Fruit fly (Drosophila melanogaster): ENCODE results near the gene beta-Man.

beta-Man gene

dm6 chr3R:4214038-4214437 is 17.0 kb downstream of the beta-Man start (continued):
- no peak for TF ChIP-seq CG10431 (GFP tag; optimal IDR thresholded peaks at IDR 0.05)
- TF ChIP-seq ATbp (GFP tag; optimal IDR thresholded peaks at IDR 0.05): peak; percentile 87
- TF ChIP-seq gcm (GFP tag; optimal IDR thresholded peaks at IDR 0.05): peak; percentile 37
- no peak for TF ChIP-seq Usf (GFP tag; optimal IDR thresholded peaks at IDR 0.05)
- peak; percentile 50 for TF ChIP-seq run (tag; optimal IDR thresholded peaks at IDR 0.05)
- peak; percentile 75; the same call in 1 of the 2 replicates for TF ChIP-seq gt (GFP tag; IDR thresholded peaks at IDR 0.05)
- TF ChIP-seq vfl (GFP tag; optimal IDR thresholded peaks at IDR 0.05): no peak
- no peak for TF ChIP-seq CG7963 (GFP tag; IDR thresholded peaks at IDR 0.05; ENCODE audit: partially characterized antibody)
- peak; percentile 68 for TF ChIP-seq HLH54F (GFP tag; optimal IDR thresholded peaks at IDR 0.05)
- peak; percentile 80; the same call in 2 of the 3 replicates for TF ChIP-seq CG3726 (GFP tag; IDR thresholded peaks at IDR 0.05)
- peak; percentile 84 for TF ChIP-seq onecut (GFP tag; IDR thresholded peaks at IDR 0.05)
- peak; percentile 79 for TF ChIP-seq nom (GFP tag; optimal IDR thresholded peaks at IDR 0.05)
- peak; percentile 29 for TF ChIP-seq CG15601 (tag; optimal IDR thresholded peaks at IDR 0.05)
- no peak for TF ChIP-seq HLH4C (GFP tag; IDR thresholded peaks at IDR 0.05; ENCODE audit: partially characterized antibody)
- peak; percentile 66 for TF ChIP-seq ewg (GFP tag; optimal IDR thresholded peaks at IDR 0.05)
- peak; percentile 87 for TF ChIP-seq Nf-YA (GFP tag; IDR thresholded peaks at IDR 0.05)
- peak; percentile 80 for TF ChIP-seq CG3847 (GFP tag; IDR thresholded peaks at IDR 0.05)
- TF ChIP-seq CG2202 (tag; optimal IDR thresholded peaks at IDR 0.05): no peak
- TF ChIP-seq Hr39 (optimal IDR thresholded peaks at IDR 0.05): no peak
- peak; percentile 73; the same call in 2 of the 3 replicates for TF ChIP-seq CG7357 (GFP tag; IDR thresholded peaks at IDR 0.05)
- TF ChIP-seq oc (tag; optimal IDR thresholded peaks at IDR 0.05): peak; percentile 79
- peak; percentile 64; the same call in 1 of the 2 replicates for TF ChIP-seq bowl (GFP tag; IDR thresholded peaks at IDR 0.05)
- TF ChIP-seq zfh2 (GFP tag; optimal IDR thresholded peaks at IDR 0.05): peak; percentile 12
- TF ChIP-seq D19B (GFP tag; optimal IDR thresholded peaks at IDR 0.05): no peak
- TF ChIP-seq CG10147 (GFP tag; optimal IDR thresholded peaks at IDR 0.05): no peak
- TF ChIP-seq CG3065 (GFP tag; optimal IDR thresholded peaks at IDR 0.05): no peak
- TF ChIP-seq CG1792 (GFP tag; optimal IDR thresholded peaks at IDR 0.05): peak; percentile 46
- TF ChIP-seq CG8765 (GFP tag; IDR thresholded peaks at IDR 0.05): peak; percentile 16; the same call in 1 of the 2 replicates
- TF ChIP-seq CG13123 (GFP tag; optimal IDR thresholded peaks at IDR 0.05): peak; percentile 26
- peak; percentile 79 for TF ChIP-seq CG2712 (tag; optimal IDR thresholded peaks at IDR 0.05)
- TF ChIP-seq slou (GFP tag; optimal IDR thresholded peaks at IDR 0.05): peak; percentile 35
- TF ChIP-seq CG14667 (GFP tag; IDR thresholded peaks at IDR 0.05): peak; percentile 89
- TF ChIP-seq gro (GFP tag; optimal IDR thresholded peaks at IDR 0.05): no peak
- peak; percentile 29 for TF ChIP-seq mirr (GFP tag; optimal IDR thresholded peaks at IDR 0.05)
- no peak for TF ChIP-seq Neu2 (GFP tag; optimal IDR thresholded peaks at IDR 0.05; ENCODE audit: borderline replicate concordance)
- TF ChIP-seq Ets65A (GFP tag): peak; percentile 98
- TF ChIP-seq CG3838 (GFP tag; optimal IDR thresholded peaks at IDR 0.05): no peak
- peak; percentile 40 for TF ChIP-seq CG31388 (GFP tag; optimal IDR thresholded peaks at IDR 0.05)
- TF ChIP-seq ems (GFP tag; optimal IDR thresholded peaks at IDR 0.05): peak; percentile 73
- TF ChIP-seq CG13424 (tag; optimal IDR thresholded peaks at IDR 0.05): peak; percentile 80
- peak; percentile 54; the same call in 1 of the 2 replicates for TF ChIP-seq CkIIα-i1 (GFP tag; IDR thresholded peaks at IDR 0.05)
- peak; percentile 46 for TF ChIP-seq CG7987 (GFP tag; optimal IDR thresholded peaks at IDR 0.05)
- TF ChIP-seq Rx (GFP tag; IDR thresholded peaks at IDR 0.05): peak; percentile 90
- TF ChIP-seq CG11247 (GFP tag; IDR thresholded peaks at IDR 0.05): peak; percentile 83
- TF ChIP-seq ham (GFP tag; IDR thresholded peaks at IDR 0.05): peak; percentile 50; the same call in 1 of the 2 replicates
- TF ChIP-seq Sry-δ (GFP tag; optimal IDR thresholded peaks at IDR 0.05): peak; percentile 40
- peak; percentile 90 for TF ChIP-seq tgo (GFP tag; IDR thresholded peaks at IDR 0.05)
- peak; percentile 53; the same call in 1 of the 2 replicates for TF ChIP-seq Lim3 (GFP tag; IDR thresholded peaks at IDR 0.05)
- peak; percentile 79 for TF ChIP-seq ro (GFP tag; IDR thresholded peaks at IDR 0.05)
- TF ChIP-seq CG8359 (GFP tag; optimal IDR thresholded peaks at IDR 0.05; ENCODE audit: borderline replicate concordance): peak; percentile 42
- no peak for TF ChIP-seq tll (GFP tag; optimal IDR thresholded peaks at IDR 0.05)
